Worm (Caenorhabditis elegans): ENCODE data around the gene rpl-11.2.

Gene rpl-11.2

DNA sequence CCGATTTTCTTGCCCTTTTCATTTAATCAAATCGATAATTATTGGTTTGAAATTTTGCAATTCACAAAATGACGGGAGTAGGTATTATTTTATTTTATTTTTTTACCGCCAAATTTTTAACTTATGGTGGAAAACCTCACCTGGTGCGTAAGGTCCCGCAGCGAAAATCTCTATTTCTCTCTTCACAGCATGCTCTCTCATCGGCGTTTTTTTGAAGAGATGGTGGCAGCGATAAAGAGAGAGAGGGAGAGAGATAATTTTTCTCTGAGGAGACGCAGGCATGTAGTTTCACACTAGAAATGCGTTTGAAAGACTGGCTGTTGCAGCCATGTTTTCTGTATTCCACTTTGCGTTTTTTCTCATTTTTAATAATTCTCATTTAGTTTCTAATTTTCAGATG lies 8.5 kb downstream of the rpl-11.2 start, which contains the start of gene T14F9.2:
TSS of gene T14F9.2 (plus strand) at position 396 of the 400 bp plus-strand sequence.
- TF ChIP-seq sma-9 (GFP tag; optimal IDR thresholded peaks at IDR 0.05) (peak; percentile 24), sma-9 (tag; optimal IDR thresholded peaks at IDR 0.05) (no peak), lin-13 (GFP tag; optimal IDR thresholded peaks at IDR 0.05) (peak; percentile 51), lsy-2 (tag; optimal IDR thresholded peaks at IDR 0.05) (peak in 1 of 2 experiments; percentile 83), unc-39 (tag; optimal IDR thresholded peaks at IDR 0.05) (no peak), zag-1 (tag; optimal IDR thresholded peaks at IDR 0.05) (no peak), alr-1 (tag; optimal IDR thresholded peaks at IDR 0.05) (no peak), aly-2 (tag; optimal IDR thresholded peaks at IDR 0.05) (no peak), C34F6.9 (tag; optimal IDR thresholded peaks at IDR 0.05) (peak; percentile 72), ceh-16 (tag; optimal IDR thresholded peaks at IDR 0.05) (no peak), nhr-25 (tag; optimal IDR thresholded peaks at IDR 0.05) (peak; percentile 41), F13H6.1 (tag; optimal IDR thresholded peaks at IDR 0.05) (peak; percentile 37), nhr-129 (tag; optimal IDR thresholded peaks at IDR 0.05) (peak; percentile 52), nhr-11 (tag; optimal IDR thresholded peaks at IDR 0.05) (no peak), fos-1 (tag; optimal IDR thresholded peaks at IDR 0.05) (peak; percentile 10), crh-2 (tag; optimal IDR thresholded peaks at IDR 0.05) (peak; percentile 60), nhr-12 (tag; optimal IDR thresholded peaks at IDR 0.05) (no peak), mab-5 (tag; optimal IDR thresholded peaks at IDR 0.05) (no peak), ztf-1 (GFP tag; conservative IDR thresholded peaks at IDR 0.05) (no peak), ama-1 (optimal IDR thresholded peaks at IDR 0.05) (no peak), nhr-237 (tag; optimal IDR thresholded peaks at IDR 0.05) (no peak), gmeb-1 (tag; optimal IDR thresholded peaks at IDR 0.05) (no peak), sma-3 (GFP tag; optimal IDR thresholded peaks at IDR 0.05) (no peak), ztf-11 (tag; optimal IDR thresholded peaks at IDR 0.05) (no peak), elt-3 (tag; optimal IDR thresholded peaks at IDR 0.05) (no peak), unc-55 (GFP tag; optimal IDR thresholded peaks at IDR 0.05) (peak; percentile 74)

DNA sequence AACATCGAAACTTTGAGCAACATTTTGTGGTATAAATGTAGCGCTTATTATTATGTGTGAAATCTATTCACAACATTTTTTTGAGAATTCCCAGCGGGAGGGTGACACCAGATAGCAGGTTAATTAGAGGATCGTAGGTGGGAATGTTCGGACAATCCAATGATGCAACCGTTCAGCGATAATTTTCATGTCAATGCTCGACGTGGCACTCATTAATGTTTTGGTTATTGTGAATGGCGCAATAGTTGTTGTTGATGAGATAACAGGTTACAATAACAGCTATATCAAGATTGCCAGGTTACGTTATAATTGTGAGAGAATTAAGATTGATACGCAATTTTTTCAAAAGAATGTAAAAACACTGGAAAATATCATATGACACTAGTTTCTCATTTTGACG lies 11.1 kb downstream of the rpl-11.2 start:
- no peak for TF ChIP-seq ztf-4 (tag; optimal IDR thresholded peaks at IDR 0.05)
- no peak for TF ChIP-seq lin-39 (tag; optimal IDR thresholded peaks at IDR 0.05)
- no peak for TF ChIP-seq dmd-4 (tag; optimal IDR thresholded peaks at IDR 0.05)
- TF ChIP-seq lin-11 (tag; optimal IDR thresholded peaks at IDR 0.05) = no peak
- no peak for TF ChIP-seq skn-1 (tag; optimal IDR thresholded peaks at IDR 0.05)
- no peak for TF ChIP-seq crh-2 (tag; optimal IDR thresholded peaks at IDR 0.05)
- no peak for TF ChIP-seq elt-3 (tag; optimal IDR thresholded peaks at IDR 0.05)
- TF ChIP-seq blmp-1 (tag; optimal IDR thresholded peaks at IDR 0.05; ENCODE audit: insufficient read depth) = no peak
- TF ChIP-seq zag-1 (tag; optimal IDR thresholded peaks at IDR 0.05) = no peak
- TF ChIP-seq ztf-11 (tag; optimal IDR thresholded peaks at IDR 0.05) = no peak
- TF ChIP-seq sem-4 (tag; optimal IDR thresholded peaks at IDR 0.05) = no peak
- no peak for TF ChIP-seq nhr-77 (tag; optimal IDR thresholded peaks at IDR 0.05)
- no peak for TF ChIP-seq nhr-23 (tag; optimal IDR thresholded peaks at IDR 0.05)
- TF ChIP-seq lsy-2 (tag; optimal IDR thresholded peaks at IDR 0.05) = no peak
- TF ChIP-seq sma-3 (GFP tag; optimal IDR thresholded peaks at IDR 0.05) = no peak
- no peak for TF ChIP-seq nhr-21 (tag; optimal IDR thresholded peaks at IDR 0.05)
- no peak for TF ChIP-seq unc-55 (GFP tag; optimal IDR thresholded peaks at IDR 0.05)
- TF ChIP-seq nhr-6 (tag; optimal IDR thresholded peaks at IDR 0.05) = no peak

- TF ChIP-seq dmd-4 (tag; optimal IDR thresholded peaks at IDR 0.05) (no peak), unc-62 (GFP tag; optimal IDR thresholded peaks at IDR 0.05) (no peak), R02D3.7 (tag; optimal IDR thresholded peaks at IDR 0.05) (no peak), Y55F3AM.14 (GFP tag; optimal IDR thresholded peaks at IDR 0.05) (no peak), nhr-10 (tag; optimal IDR thresholded peaks at IDR 0.05) (no peak), mab-5 (tag; optimal IDR thresholded peaks at IDR 0.05) (no peak), sma-9 (GFP tag; optimal IDR thresholded peaks at IDR 0.05) (no peak), sma-9 (tag; optimal IDR thresholded peaks at IDR 0.05) (no peak), ztf-4 (tag; optimal IDR thresholded peaks at IDR 0.05) (no peak), aly-2 (tag; optimal IDR thresholded peaks at IDR 0.05) (no peak), nhr-237 (tag; optimal IDR thresholded peaks at IDR 0.05) (no peak), C34F6.9 (tag; optimal IDR thresholded peaks at IDR 0.05) (no peak), unc-55 (GFP tag; optimal IDR thresholded peaks at IDR 0.05) (no peak), blmp-1 (tag; optimal IDR thresholded peaks at IDR 0.05; ENCODE audit: insufficient read depth) (no peak), ceh-82 (tag; optimal IDR thresholded peaks at IDR 0.05) (no peak), ztf-1 (GFP tag; conservative IDR thresholded peaks at IDR 0.05) (no peak), mbf-1 (tag; optimal IDR thresholded peaks at IDR 0.05) (no peak), sem-4 (tag; optimal IDR thresholded peaks at IDR 0.05) (no peak), ceh-16 (tag; optimal IDR thresholded peaks at IDR 0.05) (no peak), ama-1 (optimal IDR thresholded peaks at IDR 0.05) (no peak)
Observed at ce11 chrX:2229305-2230172, 12.9 kb downstream of the rpl-11.2 start, which contains the start of gene lin-32. Gene lin-32 (minus strand): TSS chrX:2230122.

Data from whole organism, L2 larva.